Worm (Caenorhabditis elegans): ENCODE measurements around the gene ddl-2.

DNA sequence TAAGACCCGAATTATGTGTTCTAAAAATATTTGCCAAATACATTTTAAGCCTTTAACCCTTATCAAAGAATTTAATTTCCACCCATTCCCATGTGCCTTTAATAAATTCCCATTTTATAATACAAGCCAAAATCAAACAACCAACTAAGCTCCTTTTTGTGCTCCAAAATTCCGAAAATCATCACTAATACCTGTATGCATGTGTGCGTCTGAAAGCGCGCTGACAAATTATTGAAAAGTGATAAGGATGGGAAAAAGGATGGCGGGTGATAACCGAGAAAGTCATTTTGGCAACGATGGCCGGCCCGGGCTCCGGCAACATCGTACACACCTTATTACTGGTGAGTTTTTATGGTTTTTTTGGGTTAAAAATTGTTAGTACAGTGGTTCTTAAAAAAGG is 39.9 kb downstream of the ddl-2 start, which contains the start of gene nep-17:
- no peak for TF ChIP-seq fkh-2 (tag; optimal IDR thresholded peaks at IDR 0.05)
- TF ChIP-seq pqm-1 (tag; optimal IDR thresholded peaks at IDR 0.05) = peak; percentile 80
- no peak for TF ChIP-seq snpc-4 (tag; optimal IDR thresholded peaks at IDR 0.05)
- TF ChIP-seq lin-15B (tag; optimal IDR thresholded peaks at IDR 0.05) = no peak
- no peak for TF ChIP-seq ztf-11 (tag; optimal IDR thresholded peaks at IDR 0.05)
- no peak for TF ChIP-seq fos-1 (tag; optimal IDR thresholded peaks at IDR 0.05)
- no peak for TF ChIP-seq ZK546.5 (tag; optimal IDR thresholded peaks at IDR 0.05)
- no peak for TF ChIP-seq mdl-1 (tag; optimal IDR thresholded peaks at IDR 0.05)
- TF ChIP-seq nhr-77 (tag; optimal IDR thresholded peaks at IDR 0.05) = no peak

Data from whole organism, L3 larva.